Fruit fly (Drosophila melanogaster) whole organism: ENCODE data around the gene amos.

Source experiments
- CG8478 ChIP-seq: fragments of >200 bp; optimal IDR thresholded peaks from 2 replicates; lab custom pipeline; 2018; ENCODE audit warnings: inconsistent platforms
- pan ChIP-seq: fragments of >200 bp; optimal IDR thresholded peaks from 2 replicates; lab custom pipeline; 2017
- usp ChIP-seq: fragments of >200 bp; optimal IDR thresholded peaks from 2 replicates; lab custom pipeline; 2017; ENCODE audit warnings: missing biosample characterization, missing genetic modification characterization, mixed read lengths

dm6 chr2L:18628104-18628503 is 31.4 kb upstream of the amos start:
- TF ChIP-seq pan (lab: Kevin White, UChicago) (no peak), usp (GFP tag; lab: Kevin White, UChicago) (no peak), CG8478 (no peak)
